Fruit fly (Drosophila melanogaster): ENCODE results near the gene mus201.

DNA sequence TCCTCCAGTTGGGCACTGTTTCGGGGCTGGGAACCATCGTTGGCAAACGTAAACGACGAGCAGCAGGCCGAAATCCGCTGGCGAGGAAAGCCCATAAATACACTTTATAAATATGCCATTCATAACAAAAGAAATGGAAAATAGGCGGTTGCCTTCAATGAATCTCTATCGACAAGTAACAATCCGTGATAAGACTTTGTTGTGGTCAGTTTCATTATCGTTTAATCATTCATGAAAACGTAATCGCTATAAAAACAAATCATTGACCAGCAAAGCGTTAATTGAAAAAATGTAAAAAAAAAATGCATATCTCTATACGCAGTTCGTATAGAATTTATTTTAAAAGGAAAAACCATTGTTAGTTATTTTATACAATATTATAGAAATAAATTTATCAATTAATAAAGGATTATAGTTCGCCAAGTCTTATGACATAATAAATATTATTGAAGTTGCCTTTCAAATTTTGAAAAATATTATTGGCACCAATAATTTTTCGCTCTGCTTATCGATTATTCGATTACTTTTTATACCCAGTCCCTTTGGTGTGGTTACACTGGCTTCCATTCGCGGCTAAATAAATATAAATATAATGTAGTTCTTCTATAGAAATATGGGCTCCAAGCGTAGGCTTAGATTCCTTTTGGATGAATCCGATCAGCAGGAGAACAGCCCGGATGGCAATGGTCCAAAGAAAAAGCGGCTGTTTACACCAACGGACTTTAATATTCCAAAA, 37.9 kb upstream of the mus201 start, which contains the start of gene CG31898:
- TF ChIP-seq rn (GFP tag; IDR thresholded peaks at IDR 0.05) (no peak), CG14655 (GFP tag; optimal IDR thresholded peaks at IDR 0.05) (no peak), Snoo (tag; optimal IDR thresholded peaks at IDR 0.05) (no peak), EcR (GFP tag; optimal IDR thresholded peaks at IDR 0.05) (no peak), CG13204 (GFP tag; optimal IDR thresholded peaks at IDR 0.05) (no peak), CG4496 (GFP tag; IDR thresholded peaks at IDR 0.05) (no peak), CG34367 (tag; optimal IDR thresholded peaks at IDR 0.05) (no peak)

Data from whole organism, pupa.